Worm (Caenorhabditis elegans): ENCODE results near the gene tcer-1.

DNA sequence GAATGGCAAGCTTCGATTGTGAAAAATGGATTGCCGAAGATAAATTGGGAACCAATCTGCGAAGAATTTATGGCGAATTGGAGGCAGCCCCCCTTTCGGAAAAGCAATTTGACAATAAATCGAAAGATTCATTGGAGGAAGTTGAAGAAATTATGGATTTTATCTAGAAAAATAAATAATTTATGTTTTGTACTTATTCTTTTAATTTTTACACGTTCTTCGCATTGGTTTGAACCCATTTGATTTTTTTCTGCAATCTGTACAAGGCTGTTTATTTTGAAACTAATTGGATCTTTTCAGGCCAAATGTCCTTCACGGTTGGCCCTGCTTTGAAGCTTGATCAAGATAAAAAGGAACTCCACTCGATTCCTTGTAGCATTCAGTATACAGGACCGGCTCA lies 3.1 kb upstream of the tcer-1 start, which contains the start of gene ZK1127.13:
- TF ChIP-seq hnd-1 (tag; optimal IDR thresholded peaks at IDR 0.05) (no peak), ama-1 (optimal IDR thresholded peaks at IDR 0.05) (no peak), aly-1 (tag; optimal IDR thresholded peaks at IDR 0.05) (no peak), tra-4 (tag; optimal IDR thresholded peaks at IDR 0.05) (no peak), hmg-4 (GFP tag; optimal IDR thresholded peaks at IDR 0.05) (no peak), hmbx-1 (tag; optimal IDR thresholded peaks at IDR 0.05) (no peak)
